Fruit fly (Drosophila melanogaster) whole organism, prepupa: ENCODE results near the gene CG18473.

ENCODE experiments used
- Blimp-1 ChIP-seq: fragments of 200-800 bp; sonication (Bioruptor generic); optimal IDR thresholded peaks from 3 replicates; lab custom pipeline; 2017; ENCODE audit warnings: missing biosample characterization, missing genetic modification characterization, mild to moderate bottlenecking, moderate library complexity, missing genetic modification reagents
- CG10631 ChIP-seq: fragments of 200-800 bp; sonication (Bioruptor generic); optimal IDR thresholded peaks from 2 replicates; lab custom pipeline; 2016; ENCODE audit warnings: missing biosample characterization, missing genetic modification characterization
- CG11294 ChIP-seq: fragments of 200-800 bp; sonication (Bioruptor generic); IDR thresholded peaks from 2 replicates; pipeline ENCODE4 v1.3.6; 2022; ENCODE audit warnings: missing biosample characterization, missing genetic modification characterization
- CG11762 ChIP-seq: fragments of 200-800 bp; sonication (Bioruptor generic); optimal IDR thresholded peaks from 3 replicates; lab custom pipeline; 2016; ENCODE audit warnings: missing biosample characterization, missing genetic modification characterization; ENCODE audit not compliant: insufficient read depth
- CG11902 ChIP-seq: fragments of 200-800 bp; sonication (Bioruptor generic); optimal IDR thresholded peaks from 3 replicates; lab custom pipeline; 2016; ENCODE audit warnings: missing biosample characterization, missing genetic modification characterization
- CG3032 ChIP-seq: fragments of 200-800 bp; optimal IDR thresholded peaks from 2 replicates; lab custom pipeline; 2019; ENCODE audit warnings: missing biosample characterization, mild to moderate bottlenecking, missing genetic modification characterization, moderate library complexity
- CG32006 ChIP-seq: fragments of 200-800 bp; sonication (Bioruptor generic); optimal IDR thresholded peaks from 3 replicates; lab custom pipeline; 2017; ENCODE audit warnings: missing biosample characterization, mild to moderate bottlenecking, missing genetic modification characterization
- CG34406 ChIP-seq: fragments of 200-800 bp; sonication (Bioruptor generic); optimal IDR thresholded peaks from 3 replicates; lab custom pipeline; 2016; ENCODE audit warnings: missing biosample characterization, missing genetic modification characterization
- CG3919 ChIP-seq: fragments of 200-800 bp; sonication (Bioruptor generic); optimal IDR thresholded peaks from 3 replicates; lab custom pipeline; 2016; ENCODE audit warnings: missing biosample characterization, missing genetic modification characterization
- CG4318 ChIP-seq: fragments of 200-800 bp; sonication (Bioruptor generic); optimal IDR thresholded peaks from 3 replicates; lab custom pipeline; 2017; ENCODE audit warnings: missing biosample characterization, mild to moderate bottlenecking, missing genetic modification characterization
- CG6163 ChIP-seq: fragments of 200-800 bp; sonication (Bioruptor generic); IDR thresholded peaks from 3 replicates; pipeline ENCODE4 v1.3.6; 2022; ENCODE audit warnings: missing biosample characterization, missing genetic modification characterization
- CG6792 ChIP-seq: fragments of 200-800 bp; sonication (Bioruptor generic); optimal IDR thresholded peaks from 3 replicates; lab custom pipeline; 2016; ENCODE audit warnings: missing biosample characterization, missing genetic modification characterization
- CG6808 ChIP-seq: fragments of 200-800 bp; sonication (Bioruptor generic); optimal IDR thresholded peaks from 3 replicates; lab custom pipeline; 2017; ENCODE audit warnings: missing biosample characterization, missing genetic modification characterization, mild to moderate bottlenecking, moderate library complexity, missing genetic modification reagents
- CG6854 ChIP-seq: fragments of 200-800 bp; sonication (Bioruptor generic); optimal IDR thresholded peaks from 2 replicates; lab custom pipeline; 2017; ENCODE audit warnings: missing biosample characterization, mild to moderate bottlenecking, missing genetic modification characterization
- CG7368 ChIP-seq: fragments of 200-800 bp; sonication (Bioruptor generic); optimal IDR thresholded peaks from 3 replicates; lab custom pipeline; 2016; ENCODE audit warnings: missing biosample characterization, missing genetic modification characterization
- CG8319 ChIP-seq: fragments of 200-800 bp; sonication (Bioruptor generic); optimal IDR thresholded peaks from 3 replicates; lab custom pipeline; 2016; ENCODE audit warnings: missing biosample characterization, missing genetic modification characterization
- CG8632 ChIP-seq: fragments of 200-800 bp; sonication (Bioruptor generic); optimal IDR thresholded peaks from 3 replicates; lab custom pipeline; 2016; ENCODE audit warnings: missing biosample characterization, missing genetic modification characterization
- Eip75B ChIP-seq: fragments of 200-800 bp; sonication (Bioruptor generic); optimal IDR thresholded peaks from 3 replicates; lab custom pipeline; 2016; ENCODE audit warnings: missing biosample characterization, missing genetic modification characterization
- Eip78C ChIP-seq: fragments of 200-800 bp; sonication (Bioruptor generic); peaks from one replicate; lab custom pipeline; 2016; ENCODE audit warnings: missing biosample characterization, missing genetic modification characterization
- Eip93F ChIP-seq: fragments of 200-800 bp; sonication (Bioruptor generic); optimal IDR thresholded peaks from 2 replicates; lab custom pipeline; 2016; ENCODE audit warnings: missing biosample characterization, mild to moderate bottlenecking, missing genetic modification characterization
- Ets21C ChIP-seq: fragments of 200-800 bp; sonication (Bioruptor generic); optimal IDR thresholded peaks from 3 replicates; lab custom pipeline; 2016; ENCODE audit warnings: missing biosample characterization, missing genetic modification characterization
- Gug ChIP-seq: fragments of 200-800 bp; sonication (Bioruptor generic); IDR thresholded peaks from 2 replicates; pipeline ENCODE4 v1.3.6; 2022; ENCODE audit warnings: missing biosample characterization, missing genetic modification characterization
- Hr4 ChIP-seq: fragments of 200-800 bp; sonication (Bioruptor generic); optimal IDR thresholded peaks from 3 replicates; lab custom pipeline; 2016; ENCODE audit warnings: missing biosample characterization, missing genetic modification characterization
- Lpt ChIP-seq: fragments of 200-800 bp; sonication (Bioruptor generic); optimal IDR thresholded peaks from 3 replicates; lab custom pipeline; 2016; ENCODE audit warnings: missing biosample characterization, missing genetic modification characterization
- Met ChIP-seq: fragments of 200-800 bp; sonication (Bioruptor generic); optimal IDR thresholded peaks from 3 replicates; lab custom pipeline; 2016; ENCODE audit warnings: missing biosample characterization, missing genetic modification characterization
- OdsH ChIP-seq: fragments of 200-800 bp; sonication (Bioruptor generic); optimal IDR thresholded peaks from 3 replicates; lab custom pipeline; 2016; ENCODE audit warnings: missing biosample characterization, missing genetic modification characterization
- Sox102F ChIP-seq: fragments of 200-800 bp; sonication (Bioruptor generic); optimal IDR thresholded peaks from 2 replicates; lab custom pipeline; 2016; ENCODE audit warnings: missing biosample characterization, mild to moderate bottlenecking, missing genetic modification characterization
- Sox14 ChIP-seq: fragments of 200-800 bp; sonication (Bioruptor generic); optimal IDR thresholded peaks from 3 replicates; lab custom pipeline; 2016; ENCODE audit warnings: missing biosample characterization, missing genetic modification characterization
- Sox15 ChIP-seq: fragments of 200-800 bp; sonication (Bioruptor generic); optimal IDR thresholded peaks from 3 replicates; lab custom pipeline; 2016; ENCODE audit warnings: missing biosample characterization, missing genetic modification characterization
- achi ChIP-seq: fragments of 200-800 bp; sonication (Bioruptor generic); optimal IDR thresholded peaks from 3 replicates; lab custom pipeline; 2016; ENCODE audit warnings: missing biosample characterization, missing genetic modification characterization
- acj6 ChIP-seq: fragments of 200-800 bp; sonication (Bioruptor generic); optimal IDR thresholded peaks from 3 replicates; lab custom pipeline; 2016; ENCODE audit warnings: missing biosample characterization, missing genetic modification characterization
- cyc ChIP-seq: fragments of 200-800 bp; sonication (Bioruptor generic); optimal IDR thresholded peaks from 3 replicates; lab custom pipeline; 2016; ENCODE audit warnings: missing biosample characterization, missing genetic modification characterization
- dac ChIP-seq: fragments of 200-800 bp; sonication (Bioruptor generic); optimal IDR thresholded peaks from 2 replicates; lab custom pipeline; 2017; ENCODE audit warnings: missing biosample characterization, mild to moderate bottlenecking, missing genetic modification characterization
- eg ChIP-seq: fragments of 200-800 bp; sonication (Bioruptor generic); IDR thresholded peaks from 3 replicates; pipeline ENCODE4 v1.3.6; 2022; ENCODE audit warnings: missing biosample characterization, missing genetic modification characterization
- esn ChIP-seq: fragments of 200-800 bp; sonication (Bioruptor generic); optimal IDR thresholded peaks from 2 replicates; lab custom pipeline; 2016; ENCODE audit warnings: missing biosample characterization, mild to moderate bottlenecking, missing genetic modification characterization, moderate library complexity
- fd59A ChIP-seq: fragments of 200-800 bp; sonication (Bioruptor generic); optimal IDR thresholded peaks from 2 replicates; lab custom pipeline; 2017; ENCODE audit warnings: missing biosample characterization, mild to moderate bottlenecking, missing genetic modification characterization, missing genetic modification reagents
- fkh ChIP-seq: fragments of 200-800 bp; sonication (Bioruptor generic); optimal IDR thresholded peaks from 3 replicates; lab custom pipeline; 2017; ENCODE audit warnings: missing biosample characterization, mild to moderate bottlenecking, missing genetic modification characterization, moderate library complexity
- lz ChIP-seq: fragments of 200-800 bp; sonication (Bioruptor generic); optimal IDR thresholded peaks from 3 replicates; lab custom pipeline; 2016; ENCODE audit warnings: missing biosample characterization, missing genetic modification characterization
- pdm3 ChIP-seq: fragments of 200-800 bp; sonication (Bioruptor generic); optimal IDR thresholded peaks from 3 replicates; lab custom pipeline; 2016; ENCODE audit warnings: missing biosample characterization, missing genetic modification characterization
- spab ChIP-seq: fragments of 200-800 bp; sonication (Bioruptor generic); optimal IDR thresholded peaks from 2 replicates; lab custom pipeline; 2017; ENCODE audit warnings: missing biosample characterization, mild to moderate bottlenecking, missing genetic modification characterization, missing genetic modification reagents
- topi ChIP-seq: fragments of 200-800 bp; sonication (Bioruptor generic); optimal IDR thresholded peaks from 3 replicates; lab custom pipeline; 2016; ENCODE audit warnings: missing biosample characterization, missing genetic modification characterization
- vri ChIP-seq: fragments of 200-800 bp; sonication (Bioruptor generic); optimal IDR thresholded peaks from 3 replicates; lab custom pipeline; 2016; ENCODE audit warnings: missing biosample characterization, mild to moderate bottlenecking, missing genetic modification characterization

CG18473 gene

DNA sequence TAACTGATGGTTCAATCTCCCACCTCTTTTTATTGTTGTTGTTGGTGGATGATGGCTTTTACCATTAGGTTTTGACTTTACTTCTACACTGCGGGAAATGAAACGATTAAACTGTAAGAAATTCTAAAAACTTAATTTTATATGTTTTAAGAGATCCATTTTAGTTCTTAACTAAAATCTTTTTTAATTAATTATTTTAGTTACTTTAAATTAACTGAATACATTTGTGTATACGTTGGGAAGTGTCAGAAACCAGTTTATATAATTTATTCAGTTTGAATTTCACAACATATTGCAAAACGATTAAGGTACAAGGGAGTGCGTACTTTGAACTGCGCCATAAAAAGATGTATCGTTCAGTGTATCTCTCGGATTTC lies 9.8 kb upstream of the CG18473 start (continued):
- TF ChIP-seq pdm3: peak; percentile 81
- TF ChIP-seq CG11762 (GFP tag; lab: Kevin White, UChicago): peak; percentile 88
- peak; percentile 77 for TF ChIP-seq CG7368 (GFP tag; lab: Kevin White, UChicago)
- peak; percentile 90 for TF ChIP-seq OdsH
- TF ChIP-seq topi (GFP tag; lab: Kevin White, UChicago): peak; percentile 85
- peak; percentile 87 for TF ChIP-seq CG3032
- TF ChIP-seq Met: peak; percentile 88
- peak; percentile 90 for TF ChIP-seq acj6 (GFP tag; lab: Kevin White, UChicago)
- peak; percentile 89 for TF ChIP-seq Hr4 (GFP tag; lab: Kevin White, UChicago)
- peak; percentile 78 for TF ChIP-seq Eip75B
- peak; percentile 84 for TF ChIP-seq Sox102F (GFP tag; lab: Kevin White, UChicago)
- peak; percentile 41 for TF ChIP-seq vri (GFP tag; lab: Kevin White, UChicago)
- TF ChIP-seq CG6808 (GFP tag; lab: Kevin White, UChicago): peak; percentile 72
- peak; percentile 89 for TF ChIP-seq CG8632 (GFP tag; lab: Kevin White, UChicago)
- peak; percentile 72 for TF ChIP-seq Blimp-1 (GFP tag; lab: Kevin White, UChicago)
- TF ChIP-seq Sox14 (GFP tag; lab: Kevin White, UChicago): peak; percentile 79
- TF ChIP-seq CG4318 (GFP tag; lab: Kevin White, UChicago): peak; percentile 91
- peak; percentile 75 for TF ChIP-seq CG8319 (GFP tag; lab: Kevin White, UChicago)
- peak; percentile 72 for TF ChIP-seq fd59A
- peak; percentile 91 for TF ChIP-seq esn
- TF ChIP-seq CG11902: peak; percentile 77
- TF ChIP-seq CG6854 (GFP tag; lab: Kevin White, UChicago): peak; percentile 62
- TF ChIP-seq CG6792: peak; percentile 87
- TF ChIP-seq CG3919 (GFP tag; lab: Kevin White, UChicago): peak; percentile 90
- peak; percentile 85 for TF ChIP-seq cyc (GFP tag; lab: Kevin White, UChicago)
- TF ChIP-seq Eip93F (GFP tag; lab: Kevin White, UChicago): peak; percentile 90
- peak; percentile 81 for TF ChIP-seq spab (GFP tag; lab: Kevin White, UChicago)
- TF ChIP-seq achi: peak; percentile 88
- TF ChIP-seq Ets21C (GFP tag; lab: Kevin White, UChicago): peak; percentile 48
- TF ChIP-seq eg: no peak
- peak; percentile 64 for TF ChIP-seq Sox15 (GFP tag; lab: Kevin White, UChicago)
- TF ChIP-seq Gug: no peak
- TF ChIP-seq CG10631: peak; percentile 87
- peak; percentile 98 for TF ChIP-seq Eip78C (GFP tag; lab: Kevin White, UChicago)
- peak; percentile 81 for TF ChIP-seq Lpt (GFP tag; lab: Kevin White, UChicago)
- TF ChIP-seq fkh: peak; percentile 4
- TF ChIP-seq CG34406 (GFP tag; lab: Kevin White, UChicago): peak; percentile 88
- TF ChIP-seq dac (GFP tag; lab: Kevin White, UChicago): peak; percentile 81

DNA sequence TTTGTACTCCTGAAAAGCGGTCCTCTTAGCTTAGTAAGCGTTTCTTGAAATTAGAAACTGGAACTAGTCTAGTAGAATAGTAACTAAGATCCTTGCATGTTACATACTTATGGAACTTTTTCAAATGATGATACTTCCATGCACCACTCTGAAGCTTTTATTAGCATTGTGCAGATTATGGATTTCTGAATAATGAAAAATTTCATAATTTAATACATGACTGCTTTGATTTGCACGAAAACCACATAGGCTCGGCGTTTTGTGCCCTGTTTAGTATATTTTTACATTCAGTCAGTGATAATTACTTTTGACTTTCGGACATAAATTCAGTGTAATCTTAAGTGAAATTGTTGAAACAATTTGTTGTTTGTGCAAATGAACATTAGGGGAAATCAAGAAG lies 7.9 kb upstream of the CG18473 start, which contains the start of gene CG43675:
CG43675 (plus strand) TSS at position 301 of the 400 bp plus-strand sequence.
- TF ChIP-seq CG3032 (no peak), CG11294 (GFP tag; lab: Robert Waterston, UW) (no peak), dac (GFP tag; lab: Kevin White, UChicago) (no peak), CG32006 (GFP tag; lab: Kevin White, UChicago) (no peak), CG6163 (GFP tag; lab: Robert Waterston, UW) (no peak)

DNA sequence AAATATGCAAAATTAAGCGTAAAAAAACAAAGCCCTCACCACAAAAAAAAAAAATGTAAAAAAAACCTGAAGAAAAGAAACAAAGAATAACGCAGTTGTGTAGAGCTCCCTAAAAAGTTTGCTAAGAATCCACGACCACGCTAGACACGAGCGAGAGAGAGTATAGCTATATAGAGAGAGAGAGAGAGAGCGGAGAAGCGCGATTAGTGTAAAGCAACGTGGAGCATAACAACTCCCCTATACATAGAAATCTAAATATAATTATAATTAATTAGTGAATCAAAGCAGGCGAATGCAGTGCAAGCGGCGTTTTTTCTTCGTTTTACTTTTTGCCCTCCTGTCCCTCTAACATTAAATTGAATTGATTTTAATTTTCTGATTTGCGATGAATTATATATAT lies 3.7 kb upstream of the CG18473 start:
- TF ChIP-seq esn (no peak), achi (no peak), lz (no peak), CG11762 (GFP tag; lab: Kevin White, UChicago) (no peak), CG10631 (no peak), CG4318 (GFP tag; lab: Kevin White, UChicago) (no peak)
